Worm (Caenorhabditis elegans) whole organism, L1 larva: Measurements from ENCODE around the gene idpa-1.

Source experiments
- C04F5.9 ChIP-seq: sonication (generic microtip); optimal IDR thresholded peaks from 2 replicates; lab custom pipeline; 2016; ENCODE audit warnings: missing genetic modification characterization, missing compliant biosample characterization
- C16A3.4 ChIP-seq: fragments of 150-350 bp; optimal IDR thresholded peaks from 2 replicates; lab custom pipeline; 2014; ENCODE audit warnings: missing biosample characterization, missing genetic modification characterization
- alr-1 ChIP-seq: fragments of 200-800 bp; sonication (Bioruptor generic); optimal IDR thresholded peaks from 2 replicates; lab custom pipeline; 2018; ENCODE audit warnings: borderline replicate concordance, mild to moderate bottlenecking, missing genetic modification characterization, missing compliant biosample characterization
- aly-2 ChIP-seq: fragments of 150-350 bp; optimal IDR thresholded peaks from 2 replicates; lab custom pipeline; 2014; ENCODE audit warnings: missing biosample characterization, missing genetic modification characterization
- ama-1 ChIP-seq: fragments of 150-350 bp; optimal IDR thresholded peaks from 2 replicates; lab custom pipeline; 2014
- blmp-1 ChIP-seq: fragments of 150-350 bp; optimal IDR thresholded peaks from 2 replicates; lab custom pipeline; 2014; ENCODE audit warnings: missing biosample characterization, missing genetic modification characterization
- ceh-8 ChIP-seq: fragments of 200-800 bp; sonication (Bioruptor generic); optimal IDR thresholded peaks from 2 replicates; lab custom pipeline; 2018; ENCODE audit warnings: mild to moderate bottlenecking, missing genetic modification characterization, moderate library complexity, missing compliant biosample characterization
- ceh-82 ChIP-seq, 3 experiments: fragments of 150-350 bp in 1 of 3; sonication (generic microtip) in 2 of 3; optimal IDR thresholded peaks; 2 replicates each; lab custom pipeline; 2014 to 2017; ENCODE audit warnings: missing biosample characterization in 3 of 3, missing genetic modification characterization in 3 of 3
- ceh-88 ChIP-seq: fragments of 200-800 bp; sonication (Bioruptor generic); IDR thresholded peaks from 2 replicates; pipeline ENCODE4 v1.3.6; 2022; ENCODE audit warnings: missing genetic modification characterization, missing compliant biosample characterization
- dsc-1 ChIP-seq: sonication (generic microtip); optimal IDR thresholded peaks from 2 replicates; lab custom pipeline; 2016; ENCODE audit warnings: mild to moderate bottlenecking, missing genetic modification characterization, missing compliant biosample characterization
- efl-1 ChIP-seq, 4 experiments: fragments of 150-350 bp; optimal IDR thresholded peaks in 3 of 4; peaks in 1 of 4; 1 replicate in 1 of 4; 2 replicates in 3 of 4; lab custom pipeline; 2014; ENCODE audit warnings: missing biosample characterization in 2 of 4, missing genetic modification characterization in 2 of 4, missing genetic modification reagents in 2 of 4
- egl-27 ChIP-seq, 2 experiments: fragments of 150-350 bp in 1 of 2; sonication (generic microtip); optimal IDR thresholded peaks; 3 replicates each; lab custom pipeline; 2017 to 2018; ENCODE audit warnings: missing biosample characterization in 2 of 2, missing genetic modification characterization in 2 of 2, missing genetic modification reagents in 2 of 2
- elt-3 ChIP-seq, 6 experiments: fragments of 150-350 bp in 1 of 6; sonication (generic microtip); optimal IDR thresholded peaks; 2 replicates each; lab custom pipeline; 2017 to 2018; ENCODE audit warnings: missing biosample characterization in 6 of 6, missing genetic modification characterization in 6 of 6, inconsistent platforms in 1 of 6
- fkh-8 ChIP-seq: sonication (generic microtip); optimal IDR thresholded peaks from 2 replicates; lab custom pipeline; 2016; ENCODE audit warnings: mild to moderate bottlenecking, missing genetic modification characterization, missing compliant biosample characterization
- fos-1 ChIP-seq: fragments of 150-350 bp; optimal IDR thresholded peaks from 2 replicates; lab custom pipeline; 2014; ENCODE audit warnings: missing biosample characterization, missing genetic modification characterization
- grh-1 ChIP-seq: fragments of 200-800 bp; sonication (Bioruptor generic); IDR thresholded peaks from 2 replicates; pipeline ENCODE4 v1.3.6; 2022; ENCODE audit warnings: missing genetic modification reagents, missing genetic modification characterization, missing compliant biosample characterization
- hlh-4 ChIP-seq: sonication (generic microtip); optimal IDR thresholded peaks from 2 replicates; lab custom pipeline; 2016; ENCODE audit warnings: mild to moderate bottlenecking, missing genetic modification characterization, missing compliant biosample characterization
- lin-35 ChIP-seq, 2 experiments: fragments of 150-350 bp; optimal IDR thresholded peaks; 2 replicates each; lab custom pipeline; 2014; ENCODE audit warnings: missing biosample characterization in 2 of 2, missing genetic modification characterization in 2 of 2, missing genetic modification reagents in 2 of 2
- lir-3 ChIP-seq: sonication (generic microtip); optimal IDR thresholded peaks from 2 replicates; lab custom pipeline; 2016; ENCODE audit warnings: mild to moderate bottlenecking, missing genetic modification characterization, moderate library complexity, missing compliant biosample characterization; ENCODE audit not compliant: poor library complexity
- mef-2 ChIP-seq: fragments of 150-350 bp; optimal IDR thresholded peaks from 2 replicates; lab custom pipeline; 2014; ENCODE audit warnings: missing biosample characterization, missing genetic modification characterization
- nhr-12 ChIP-seq: sonication (generic microtip); optimal IDR thresholded peaks from 2 replicates; lab custom pipeline; 2017; ENCODE audit warnings: missing biosample characterization, missing genetic modification characterization
- nhr-19 ChIP-seq: fragments of 200-800 bp; sonication (Bioruptor generic); conservative IDR thresholded peaks from 2 replicates; pipeline ENCODE4 v1.3.6; 2022; ENCODE audit warnings: missing genetic modification characterization, missing compliant biosample characterization
- nhr-20 ChIP-seq: sonication (generic microtip); optimal IDR thresholded peaks from 2 replicates; lab custom pipeline; 2016; ENCODE audit warnings: mild to moderate bottlenecking, missing genetic modification characterization, missing compliant biosample characterization
- nhr-237 ChIP-seq: fragments of 150-350 bp; optimal IDR thresholded peaks from 2 replicates; lab custom pipeline; 2014; ENCODE audit warnings: missing biosample characterization, missing genetic modification characterization
- nhr-28 ChIP-seq: fragments of 150-350 bp; optimal IDR thresholded peaks from 2 replicates; lab custom pipeline; 2014; ENCODE audit warnings: missing biosample characterization, missing genetic modification characterization
- nhr-47 ChIP-seq: sonication (generic microtip); optimal IDR thresholded peaks from 2 replicates; lab custom pipeline; 2016; ENCODE audit warnings: mild to moderate bottlenecking, missing genetic modification characterization, moderate library complexity, missing compliant biosample characterization
- nhr-71 ChIP-seq: sonication (generic microtip); optimal IDR thresholded peaks from 2 replicates; lab custom pipeline; 2016; ENCODE audit warnings: mild to moderate bottlenecking, missing genetic modification characterization, moderate library complexity, missing compliant biosample characterization
- nhr-85 ChIP-seq: sonication (generic microtip); peaks from one replicate; lab custom pipeline; 2016; ENCODE audit warnings: missing genetic modification characterization, inconsistent platforms, missing compliant biosample characterization
- nhr-90 ChIP-seq: sonication (generic microtip); optimal IDR thresholded peaks from 2 replicates; lab custom pipeline; 2016; ENCODE audit warnings: mild to moderate bottlenecking, missing genetic modification characterization, missing compliant biosample characterization; ENCODE audit not compliant: poor library complexity
- pag-3 ChIP-seq: sonication (generic microtip); optimal IDR thresholded peaks from 2 replicates; lab custom pipeline; 2017; ENCODE audit warnings: missing genetic modification characterization, mild to moderate bottlenecking, missing compliant biosample characterization, antibody characterized with exemption, borderline replicate concordance; ENCODE audit not compliant: insufficient read depth
- pax-3 ChIP-seq: fragments of 200-800 bp; sonication (Bioruptor generic); optimal IDR thresholded peaks from 2 replicates; lab custom pipeline; 2018; ENCODE audit warnings: mild to moderate bottlenecking, missing genetic modification characterization, moderate library complexity, missing compliant biosample characterization
- pqm-1 ChIP-seq: sonication (generic microtip); optimal IDR thresholded peaks from 3 replicates; lab custom pipeline; 2017; ENCODE audit warnings: missing biosample characterization, missing genetic modification characterization
- rnt-1 ChIP-seq: sonication (generic microtip); optimal IDR thresholded peaks from 2 replicates; lab custom pipeline; 2016; ENCODE audit warnings: mild to moderate bottlenecking, missing genetic modification characterization, moderate library complexity, missing compliant biosample characterization
- skn-1 ChIP-seq: fragments of 150-350 bp; optimal IDR thresholded peaks from 2 replicates; lab custom pipeline; 2014; ENCODE audit warnings: missing biosample characterization, missing genetic modification characterization
- snu-23 ChIP-seq: sonication (generic microtip); optimal IDR thresholded peaks from 2 replicates; lab custom pipeline; 2016; ENCODE audit warnings: missing genetic modification characterization, missing compliant biosample characterization
- sox-4 ChIP-seq: sonication (generic microtip); optimal IDR thresholded peaks from 2 replicates; lab custom pipeline; 2016; ENCODE audit warnings: missing genetic modification characterization, missing compliant biosample characterization
- sup-37 ChIP-seq: fragments of 200-800 bp; sonication (Bioruptor generic); optimal IDR thresholded peaks from 2 replicates; lab custom pipeline; 2018; ENCODE audit warnings: mild to moderate bottlenecking, missing genetic modification characterization, missing compliant biosample characterization
- swsn-7 ChIP-seq: sonication (generic microtip); optimal IDR thresholded peaks from 2 replicates; lab custom pipeline; 2016; ENCODE audit warnings: missing genetic modification characterization, missing compliant biosample characterization
- tlp-1 ChIP-seq: fragments of 150-350 bp; optimal IDR thresholded peaks from 2 replicates; lab custom pipeline; 2014; ENCODE audit warnings: missing biosample characterization, missing genetic modification characterization
- unc-130 ChIP-seq: fragments of 150-350 bp; optimal IDR thresholded peaks from 2 replicates; lab custom pipeline; 2017; ENCODE audit warnings: missing biosample characterization, missing genetic modification characterization, inconsistent platforms
- unc-62 ChIP-seq: fragments of 150-350 bp; optimal IDR thresholded peaks from 2 replicates; lab custom pipeline; 2014; ENCODE audit warnings: missing biosample characterization, missing genetic modification reagents, missing genetic modification characterization
- unc-86 ChIP-seq: sonication (generic microtip); optimal IDR thresholded peaks from 2 replicates; lab custom pipeline; 2016; ENCODE audit warnings: missing genetic modification characterization, missing compliant biosample characterization
- unc-98 ChIP-seq: fragments of 200-800 bp; sonication (Bioruptor generic); IDR thresholded peaks from 2 replicates; pipeline ENCODE4 v1.3.6; 2022; ENCODE audit warnings: missing genetic modification characterization, missing compliant biosample characterization
- vab-15 ChIP-seq: sonication (generic microtip); optimal IDR thresholded peaks from 2 replicates; lab custom pipeline; 2017; ENCODE audit warnings: missing genotype, mild to moderate bottlenecking, missing genetic modification characterization, missing compliant biosample characterization
- xbp-1 ChIP-seq: sonication (generic microtip); optimal IDR thresholded peaks from 2 replicates; lab custom pipeline; 2016; ENCODE audit warnings: missing genetic modification characterization, missing compliant biosample characterization

Gene idpa-1

DNA sequence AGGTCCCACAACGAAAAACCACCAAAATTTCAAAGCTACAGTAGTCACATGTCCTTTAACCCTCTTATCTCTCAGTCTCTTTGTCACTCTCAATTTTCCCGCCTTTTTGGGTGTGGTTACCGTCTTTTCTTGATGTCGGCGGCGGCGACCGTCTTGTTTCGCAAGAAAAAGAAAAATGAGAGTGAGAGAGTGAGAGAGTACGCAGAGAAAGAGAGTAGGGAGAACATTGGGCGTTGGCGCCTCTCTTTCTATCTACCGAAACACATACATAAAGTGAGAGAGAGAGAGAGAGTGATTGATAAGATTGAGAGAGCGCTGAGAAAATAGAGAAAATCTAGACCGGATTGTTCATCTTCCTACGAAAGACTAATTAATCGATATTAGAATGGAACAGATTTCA is 25.1 kb downstream of the idpa-1 start (continued):
- TF ChIP-seq nhr-71 (peak; percentile 90), nhr-47 (tag; lab: Kevin White, UChicago) (peak; percentile 63), unc-62 (GFP tag; lab: Kevin White, UChicago) (no peak), tlp-1 (tag; lab: Kevin White, UChicago) (no peak), sup-37 (GFP tag; lab: Kevin White, UChicago) (no peak), unc-130 (no peak), aly-2 (tag; lab: Kevin White, UChicago) (no peak), snu-23 (GFP tag; lab: Kevin White, UChicago) (peak; percentile 84), C16A3.4 (peak; percentile 43), pax-3 (no peak), lin-35 (GFP tag; optimal IDR thresholded peaks at IDR 0.05; lab: Kevin White, UChicago) (peak; percentile 39 to 79), nhr-85 (tag; lab: Kevin White, UChicago) (peak; percentile 99), elt-3 (tag; optimal IDR thresholded peaks at IDR 0.05; lab: Kevin White, UChicago) (peak; percentile 34 to 96 (median 92)), vab-15 (no peak), ceh-88 (no peak), pqm-1 (tag; lab: Kevin White, UChicago) (no peak), pag-3 (tag; lab: Kevin White, UChicago) (no peak), C04F5.9 (tag; lab: Kevin White, UChicago) (no peak), sox-4 (tag; lab: Kevin White, UChicago) (no peak), ama-1 (no peak), efl-1 (optimal IDR thresholded peaks at IDR 0.05; lab: Kevin White, UChicago) (peak; percentile 55 to 70), efl-1 (GFP tag; optimal IDR thresholded peaks at IDR 0.05 in 1 of 2; lab: Kevin White, UChicago) (peak; percentile 23 to 64), ceh-8 (GFP tag; lab: Kevin White, UChicago) (no peak), nhr-20 (tag; lab: Kevin White, UChicago) (peak; percentile 90), nhr-12 (tag; lab: Kevin White, UChicago) (no peak), ceh-82 (tag; optimal IDR thresholded peaks at IDR 0.05; lab: Kevin White, UChicago) (peak in 1 of 3 experiments; percentile 16), blmp-1 (peak; percentile 97), fkh-8 (tag; lab: Kevin White, UChicago) (no peak), mef-2 (tag; lab: Kevin White, UChicago) (no peak), lir-3 (no peak), nhr-28 (tag; lab: Kevin White, UChicago) (no peak), unc-86 (no peak), alr-1 (tag; lab: Kevin White, UChicago) (no peak), dsc-1 (tag; lab: Kevin White, UChicago) (no peak), skn-1 (tag; lab: Kevin White, UChicago) (peak; percentile 59), hlh-4 (tag; lab: Kevin White, UChicago) (no peak), grh-1 (GFP tag; lab: Robert Waterston, UW) (peak; percentile 80), nhr-90 (tag; lab: Kevin White, UChicago) (peak; percentile 86), swsn-7 (tag; lab: Kevin White, UChicago) (peak; percentile 48), nhr-19 (GFP tag; lab: Robert Waterston, UW) (peak; percentile 66), xbp-1 (tag; lab: Kevin White, UChicago) (no peak), fos-1 (tag; lab: Kevin White, UChicago) (peak; percentile 45), egl-27 (tag; optimal IDR thresholded peaks at IDR 0.05; lab: Kevin White, UChicago) (no peak), nhr-237 (tag; lab: Kevin White, UChicago) (no peak), rnt-1 (tag; lab: Kevin White, UChicago) (peak; percentile 50), unc-98 (no peak)
